Worm (Caenorhabditis elegans) whole organism, early embryonic: ENCODE results near the gene F10C2.7.
"Not testable (repeated sequence)": the region's sequence is repeated elsewhere in the genome, so short reads cannot be mapped to it uniquely, and the experiment has no call there.

Source experiments
- B0310.2 ChIP-seq: sonication (generic microtip); optimal IDR thresholded peaks from 2 replicates; lab custom pipeline; 2016; ENCODE audit warnings: mild to moderate bottlenecking, missing genetic modification characterization, missing compliant biosample characterization
- F13C5.2 ChIP-seq: sonication (generic microtip); optimal IDR thresholded peaks from 2 replicates; lab custom pipeline; 2017; ENCODE audit warnings: mild to moderate bottlenecking, missing genetic modification characterization, inconsistent platforms, missing compliant biosample characterization
- aly-1 ChIP-seq: sonication (generic microtip); optimal IDR thresholded peaks from 2 replicates; lab custom pipeline; 2016; ENCODE audit warnings: missing genetic modification characterization, missing compliant biosample characterization
- ama-1 ChIP-seq: fragments of 150-350 bp; optimal IDR thresholded peaks from 2 replicates; lab custom pipeline; 2014
- ceh-13 ChIP-seq: fragments of 200-800 bp; sonication (Bioruptor generic); optimal IDR thresholded peaks from 2 replicates; lab custom pipeline; 2018; ENCODE audit warnings: mild to moderate bottlenecking, missing genetic modification characterization, missing compliant biosample characterization
- ceh-36 ChIP-seq: sonication (generic microtip); optimal IDR thresholded peaks from 2 replicates; lab custom pipeline; 2016; ENCODE audit warnings: missing genetic modification characterization, inconsistent platforms, missing compliant biosample characterization
- ets-7 ChIP-seq: sonication (generic microtip); optimal IDR thresholded peaks from 2 replicates; lab custom pipeline; 2016; ENCODE audit warnings: missing genotype, missing genetic modification characterization, missing compliant biosample characterization
- flt-1 ChIP-seq: fragments of 200-800 bp; sonication (Bioruptor generic); IDR thresholded peaks from 2 replicates; pipeline ENCODE4 v1.3.6; 2022; ENCODE audit warnings: missing genetic modification characterization, missing compliant biosample characterization
- hmbx-1 ChIP-seq: sonication (generic microtip); optimal IDR thresholded peaks from 2 replicates; lab custom pipeline; 2016; ENCODE audit warnings: mild to moderate bottlenecking, missing genetic modification characterization, missing compliant biosample characterization
- hmg-4 ChIP-seq: fragments of 200-800 bp; sonication (Bioruptor generic); optimal IDR thresholded peaks from 2 replicates; lab custom pipeline; 2018; ENCODE audit warnings: mild to moderate bottlenecking, missing genetic modification characterization, missing compliant biosample characterization
- hnd-1 ChIP-seq: sonication (generic microtip); optimal IDR thresholded peaks from 2 replicates; lab custom pipeline; 2016; ENCODE audit warnings: missing genetic modification characterization, missing compliant biosample characterization
- pes-1 ChIP-seq: fragments of 200-800 bp; sonication (Bioruptor generic); IDR thresholded peaks from 2 replicates; pipeline ENCODE4 v1.3.6; 2022; ENCODE audit warnings: missing genetic modification reagents, missing genetic modification characterization, missing compliant biosample characterization
- scrt-1 ChIP-seq: fragments of 200-800 bp; sonication (Bioruptor generic); IDR thresholded peaks from 2 replicates; pipeline ENCODE4 v1.3.6; 2022; ENCODE audit warnings: missing genetic modification characterization, missing compliant biosample characterization
- sea-1 ChIP-seq: fragments of 200-800 bp; sonication (Bioruptor generic); conservative IDR thresholded peaks from 2 replicates; pipeline ENCODE4 v1.3.6; 2022; ENCODE audit warnings: missing genetic modification characterization, missing compliant biosample characterization
- tbx-11 ChIP-seq: fragments of 200-800 bp; sonication (Bioruptor generic); IDR thresholded peaks from 2 replicates; pipeline ENCODE4 v1.3.6; 2022; ENCODE audit warnings: missing genetic modification characterization, missing compliant biosample characterization
- tbx-37 ChIP-seq: fragments of 200-800 bp; sonication (Bioruptor generic); conservative IDR thresholded peaks from 2 replicates; pipeline ENCODE4 v1.3.6; 2022; ENCODE audit warnings: missing genetic modification reagents, missing genetic modification characterization, missing compliant biosample characterization
- tra-4 ChIP-seq: sonication (generic microtip); optimal IDR thresholded peaks from 2 replicates; lab custom pipeline; 2017; ENCODE audit warnings: missing genetic modification characterization, missing compliant biosample characterization

Gene F10C2.7

ce11 chrV:12053598-12053997 is at the start of gene F10C2.7:
Gene F10C2.7 (plus strand): TSS chrV:12053898.
- no peak for TF ChIP-seq flt-1 (GFP tag; lab: Robert Waterston, UW)
- no peak for TF ChIP-seq ceh-36

- no peak for TF ChIP-seq tbx-37 (GFP tag; lab: Robert Waterston, UW)
- no peak for TF ChIP-seq pes-1 (GFP tag; lab: Robert Waterston, UW)
- TF ChIP-seq hnd-1 (tag; lab: Kevin White, UChicago), result no peak
- TF ChIP-seq B0310.2 (tag; lab: Kevin White, UChicago), result no peak
- no peak for TF ChIP-seq tra-4
- TF ChIP-seq ceh-13 (GFP tag; lab: Kevin White, UChicago), result no peak
- no peak for TF ChIP-seq tbx-11 (GFP tag; lab: Robert Waterston, UW)
- TF ChIP-seq ets-7 (tag; lab: Kevin White, UChicago), result no peak
- no peak for TF ChIP-seq ama-1 (lab: Kevin White, UChicago)
- no peak for TF ChIP-seq F13C5.2 (tag; lab: Kevin White, UChicago)
- TF ChIP-seq sea-1, result no peak
- TF ChIP-seq flt-1 (GFP tag; lab: Robert Waterston, UW), result no peak
Observed at ce11 chrV:12004501-12004940, 49.2 kb upstream of the F10C2.7 start.

- TF ChIP-seq F13C5.2 (tag; lab: Kevin White, UChicago) (no peak), ceh-13 (GFP tag; lab: Kevin White, UChicago) (no peak), flt-1 (GFP tag; lab: Robert Waterston, UW) (no peak), sea-1 (no peak)
Observed at ce11 chrV:12006495-12006894, 47.2 kb upstream of the F10C2.7 start, which contains the start of gene F57F5.3. Gene F57F5.3 (minus strand): TSS chrV:12006595.

ce11 chrV:12011686-12012085 is 42.0 kb upstream of the F10C2.7 start:
- TF ChIP-seq ceh-36 (no peak), ceh-13 (GFP tag; lab: Kevin White, UChicago) (no peak), sea-1 (no peak), tbx-11 (GFP tag; lab: Robert Waterston, UW) (no peak), hmg-4 (GFP tag; lab: Kevin White, UChicago) (no peak), ets-7 (tag; lab: Kevin White, UChicago) (no peak), scrt-1 (no peak), tbx-37 (GFP tag; lab: Robert Waterston, UW) (no peak), hnd-1 (tag; lab: Kevin White, UChicago) (no peak), hmbx-1 (no peak), tra-4 (no peak), F13C5.2 (tag; lab: Kevin White, UChicago) (no peak), flt-1 (GFP tag; lab: Robert Waterston, UW) (no peak), B0310.2 (tag; lab: Kevin White, UChicago) (no peak), pes-1 (GFP tag; lab: Robert Waterston, UW) (no peak)

- no peak for TF ChIP-seq ceh-13 (GFP tag; lab: Kevin White, UChicago)
- no peak for TF ChIP-seq flt-1 (GFP tag; lab: Robert Waterston, UW)
- no peak for TF ChIP-seq sea-1
- TF ChIP-seq tbx-37 (GFP tag; lab: Robert Waterston, UW), result no peak
- no peak for TF ChIP-seq B0310.2 (tag; lab: Kevin White, UChicago)
- no peak for TF ChIP-seq aly-1 (tag; lab: Kevin White, UChicago)
- TF ChIP-seq ama-1 (lab: Kevin White, UChicago), result no peak
- TF ChIP-seq F13C5.2 (tag; lab: Kevin White, UChicago), result no peak
- no peak for TF ChIP-seq pes-1 (GFP tag; lab: Robert Waterston, UW)
- no peak for TF ChIP-seq tra-4
- TF ChIP-seq hmbx-1, result no peak
- TF ChIP-seq tbx-11 (GFP tag; lab: Robert Waterston, UW), result no peak
- no peak for TF ChIP-seq hnd-1 (tag; lab: Kevin White, UChicago)
- no peak for TF ChIP-seq hmg-4 (GFP tag; lab: Kevin White, UChicago)
- TF ChIP-seq scrt-1, result no peak
- no peak for TF ChIP-seq ets-7 (tag; lab: Kevin White, UChicago)
Observed at ce11 chrV:12013298-12013697, 40.4 kb upstream of the F10C2.7 start, which contains the start of gene add-2. Gene add-2 (minus strand): TSS chrV:12013406.

- not testable (repeated sequence) for TF ChIP-seq tbx-11 (GFP tag; lab: Robert Waterston, UW); ceh-36; aly-1 (tag; lab: Kevin White, UChicago)
Observed at ce11 chrV:12020026-12020425, 33.7 kb upstream of the F10C2.7 start, which contains the start of gene F10C2.3. Gene F10C2.3 (plus strand): TSS chrV:12020326.

ce11 chrV:12020940-12021339 is 32.8 kb upstream of the F10C2.7 start:
- no peak for TF ChIP-seq hmbx-1
- no peak for TF ChIP-seq hmg-4 (GFP tag; lab: Kevin White, UChicago)
- no peak for TF ChIP-seq tra-4
- TF ChIP-seq ceh-36, result no peak
- TF ChIP-seq aly-1 (tag; lab: Kevin White, UChicago), result no peak
- no peak for TF ChIP-seq hnd-1 (tag; lab: Kevin White, UChicago)
- no peak for TF ChIP-seq scrt-1
- TF ChIP-seq ceh-13 (GFP tag; lab: Kevin White, UChicago), result no peak
- no peak for TF ChIP-seq pes-1 (GFP tag; lab: Robert Waterston, UW)
- TF ChIP-seq flt-1 (GFP tag; lab: Robert Waterston, UW), result no peak
- TF ChIP-seq F13C5.2 (tag; lab: Kevin White, UChicago), result no peak
- no peak for TF ChIP-seq sea-1
- no peak for TF ChIP-seq tbx-37 (GFP tag; lab: Robert Waterston, UW)

- TF ChIP-seq hmg-4 (GFP tag; lab: Kevin White, UChicago) (no peak), flt-1 (GFP tag; lab: Robert Waterston, UW) (no peak), aly-1 (tag; lab: Kevin White, UChicago) (peak; percentile 62), ceh-13 (GFP tag; lab: Kevin White, UChicago) (no peak), ceh-36 (no peak), F13C5.2 (tag; lab: Kevin White, UChicago) (no peak), hnd-1 (tag; lab: Kevin White, UChicago) (no peak), tbx-11 (GFP tag; lab: Robert Waterston, UW) (no peak), ama-1 (lab: Kevin White, UChicago) (no peak), tbx-37 (GFP tag; lab: Robert Waterston, UW) (no peak), ets-7 (tag; lab: Kevin White, UChicago) (no peak), tra-4 (no peak), B0310.2 (tag; lab: Kevin White, UChicago) (no peak), sea-1 (no peak), hmbx-1 (no peak), pes-1 (GFP tag; lab: Robert Waterston, UW) (no peak), scrt-1 (peak; percentile 67; the same call in 1 of the 2 replicates)
Observed at ce11 chrV:12024273-12024672, 29.4 kb upstream of the F10C2.7 start.
